Worm (Caenorhabditis elegans) whole organism, L2 larva: ENCODE results near the gene F41B4.1.

ENCODE experiments used
- C34F6.9 ChIP-seq: fragments of 150-350 bp; optimal IDR thresholded peaks from 2 replicates; lab custom pipeline; 2014; ENCODE audit warnings: missing biosample characterization, missing genetic modification characterization
- F13H6.1 ChIP-seq: sonication (generic microtip); optimal IDR thresholded peaks from 2 replicates; lab custom pipeline; 2016; ENCODE audit warnings: missing genetic modification characterization, missing compliant biosample characterization
- R02D3.7 ChIP-seq: fragments of 150-350 bp; optimal IDR thresholded peaks from 2 replicates; lab custom pipeline; 2014; ENCODE audit warnings: missing biosample characterization, missing genetic modification characterization
- ZK546.5 ChIP-seq: sonication (generic microtip); optimal IDR thresholded peaks from 2 replicates; lab custom pipeline; 2017; ENCODE audit warnings: missing biosample characterization, missing genetic modification characterization
- alr-1 ChIP-seq: fragments of 150-350 bp; optimal IDR thresholded peaks from 2 replicates; lab custom pipeline; 2014; ENCODE audit warnings: missing biosample characterization, missing genetic modification characterization
- ama-1 ChIP-seq: fragments of 150-350 bp; optimal IDR thresholded peaks from 2 replicates; lab custom pipeline; 2018; ENCODE audit warnings: inconsistent platforms
- blmp-1 ChIP-seq: sonication (generic microtip); optimal IDR thresholded peaks from 2 replicates; lab custom pipeline; 2017; ENCODE audit warnings: missing genetic modification characterization, mild to moderate bottlenecking, missing compliant biosample characterization, antibody characterized with exemption, moderate library complexity; ENCODE audit not compliant: insufficient read depth
- ceh-82 ChIP-seq: fragments of 150-350 bp; optimal IDR thresholded peaks from 2 replicates; lab custom pipeline; 2014; ENCODE audit warnings: missing biosample characterization, missing genetic modification characterization
- crh-2 ChIP-seq: sonication (generic microtip); optimal IDR thresholded peaks from 2 replicates; lab custom pipeline; 2017; ENCODE audit warnings: missing biosample characterization, missing genetic modification characterization
- dmd-4 ChIP-seq: sonication (generic microtip); optimal IDR thresholded peaks from 2 replicates; lab custom pipeline; 2017; ENCODE audit warnings: missing biosample characterization, missing genetic modification characterization
- egl-27 ChIP-seq: sonication (generic microtip); optimal IDR thresholded peaks from 3 replicates; lab custom pipeline; 2017; ENCODE audit warnings: missing biosample characterization, missing genetic modification reagents, missing genetic modification characterization
- elt-3 ChIP-seq: sonication (generic microtip); optimal IDR thresholded peaks from 2 replicates; lab custom pipeline; 2017; ENCODE audit warnings: missing biosample characterization, missing genetic modification characterization
- gmeb-1 ChIP-seq: fragments of 150-350 bp; optimal IDR thresholded peaks from 2 replicates; lab custom pipeline; 2014; ENCODE audit warnings: missing biosample characterization, missing genetic modification characterization
- lin-11 ChIP-seq: fragments of 150-350 bp; sonication (generic microtip); optimal IDR thresholded peaks from 2 replicates; lab custom pipeline; 2014; ENCODE audit warnings: missing biosample characterization, missing genetic modification characterization, inconsistent platforms, mixed read lengths
- lin-13 ChIP-seq: fragments of 150-350 bp; optimal IDR thresholded peaks from 2 replicates; lab custom pipeline; 2014; ENCODE audit warnings: missing biosample characterization, missing genetic modification reagents, missing genetic modification characterization
- lsy-2 ChIP-seq, 2 experiments: fragments of 150-350 bp in 1 of 2; sonication (generic microtip) in 1 of 2; optimal IDR thresholded peaks; 2 replicates each; lab custom pipeline; 2014 to 2017; ENCODE audit warnings: missing biosample characterization in 2 of 2, missing genetic modification characterization in 2 of 2
- mab-5 ChIP-seq: fragments of 150-350 bp; optimal IDR thresholded peaks from 2 replicates; lab custom pipeline; 2014; ENCODE audit warnings: missing biosample characterization, missing genetic modification characterization
- mbf-1 ChIP-seq: sonication (generic microtip); optimal IDR thresholded peaks from 2 replicates; lab custom pipeline; 2017; ENCODE audit warnings: missing biosample characterization, missing genetic modification characterization
- mdl-1 ChIP-seq, 2 experiments: fragments of 150-350 bp in 1 of 2; sonication (generic microtip) in 1 of 2; optimal IDR thresholded peaks; 2 replicates each; lab custom pipeline; 2017; ENCODE audit warnings: missing biosample characterization in 2 of 2, missing genetic modification characterization in 2 of 2
- nhr-10 ChIP-seq: sonication (generic microtip); optimal IDR thresholded peaks from 2 replicates; lab custom pipeline; 2017; ENCODE audit warnings: missing biosample characterization, missing genetic modification characterization
- nhr-11 ChIP-seq: fragments of 150-350 bp; optimal IDR thresholded peaks from 2 replicates; lab custom pipeline; 2014; ENCODE audit warnings: missing biosample characterization, missing genetic modification characterization
- nhr-12 ChIP-seq: fragments of 150-350 bp; optimal IDR thresholded peaks from 2 replicates; lab custom pipeline; 2014; ENCODE audit warnings: missing biosample characterization, missing genetic modification characterization
- nhr-129 ChIP-seq: fragments of 150-350 bp; optimal IDR thresholded peaks from 2 replicates; lab custom pipeline; 2014; ENCODE audit warnings: missing biosample characterization, missing genetic modification characterization
- nhr-21 ChIP-seq: fragments of 150-350 bp; optimal IDR thresholded peaks from 2 replicates; lab custom pipeline; 2014; ENCODE audit warnings: missing biosample characterization, missing genetic modification characterization
- nhr-23 ChIP-seq: fragments of 150-350 bp; optimal IDR thresholded peaks from 2 replicates; lab custom pipeline; 2014; ENCODE audit warnings: missing biosample characterization, missing genetic modification reagents, missing genetic modification characterization
- nhr-25 ChIP-seq: fragments of 150-350 bp; sonication (generic microtip); optimal IDR thresholded peaks from 3 replicates; lab custom pipeline; 2014; ENCODE audit warnings: missing biosample characterization, missing genetic modification characterization
- nhr-6 ChIP-seq: fragments of 150-350 bp; optimal IDR thresholded peaks from 2 replicates; lab custom pipeline; 2014; ENCODE audit warnings: missing biosample characterization, missing genetic modification characterization
- nhr-77 ChIP-seq: fragments of 150-350 bp; optimal IDR thresholded peaks from 2 replicates; lab custom pipeline; 2014; ENCODE audit warnings: missing biosample characterization, missing genetic modification characterization
- peb-1 ChIP-seq: fragments of 150-350 bp; optimal IDR thresholded peaks from 2 replicates; lab custom pipeline; 2014; ENCODE audit warnings: missing biosample characterization, missing genetic modification characterization
- sem-4 ChIP-seq: fragments of 150-350 bp; optimal IDR thresholded peaks from 2 replicates; lab custom pipeline; 2014; ENCODE audit warnings: missing biosample characterization, missing genetic modification reagents, missing genetic modification characterization
- skn-1 ChIP-seq: sonication (generic microtip); optimal IDR thresholded peaks from 2 replicates; lab custom pipeline; 2017; ENCODE audit warnings: missing biosample characterization, missing genetic modification characterization
- sma-3 ChIP-seq: sonication (generic microtip); optimal IDR thresholded peaks from 2 replicates; lab custom pipeline; 2016; ENCODE audit warnings: missing genetic modification reagents, missing genetic modification characterization, missing compliant biosample characterization
- sma-9 ChIP-seq, 2 experiments: fragments of 150-350 bp in 1 of 2; sonication (generic microtip) in 1 of 2; optimal IDR thresholded peaks; 2 replicates each; lab custom pipeline; 2014 to 2016; ENCODE audit warnings: missing genetic modification characterization in 2 of 2, mild to moderate bottlenecking in 1 of 2, missing biosample characterization in 1 of 2, missing compliant biosample characterization in 1 of 2, missing genetic modification reagents in 1 of 2, moderate library complexity in 1 of 2
- snpc-4 ChIP-seq: fragments of 150-350 bp; optimal IDR thresholded peaks from 2 replicates; lab custom pipeline; 2014; ENCODE audit warnings: missing biosample characterization, missing genetic modification characterization
- unc-39 ChIP-seq: fragments of 150-350 bp; optimal IDR thresholded peaks from 2 replicates; lab custom pipeline; 2014; ENCODE audit warnings: missing biosample characterization, missing genetic modification characterization
- unc-55 ChIP-seq: fragments of 150-350 bp; sonication (generic microtip); optimal IDR thresholded peaks from 3 replicates; lab custom pipeline; 2014; ENCODE audit warnings: missing biosample characterization, missing genetic modification reagents, missing genetic modification characterization
- unc-62 ChIP-seq: fragments of 150-350 bp; optimal IDR thresholded peaks from 2 replicates; lab custom pipeline; 2014; ENCODE audit warnings: missing biosample characterization, missing genetic modification reagents, missing genetic modification characterization
- zag-1 ChIP-seq: fragments of 150-350 bp; optimal IDR thresholded peaks from 2 replicates; lab custom pipeline; 2014; ENCODE audit warnings: missing biosample characterization, missing genetic modification characterization
- ztf-1 ChIP-seq: fragments of 200-800 bp; sonication (Bioruptor generic); conservative IDR thresholded peaks from 2 replicates; pipeline ENCODE4 v1.3.6; 2022; ENCODE audit warnings: missing genetic modification characterization, missing compliant biosample characterization
- ztf-11 ChIP-seq: sonication (generic microtip); optimal IDR thresholded peaks from 2 replicates; lab custom pipeline; 2017; ENCODE audit warnings: missing biosample characterization, missing genetic modification characterization
- ztf-4 ChIP-seq: fragments of 150-350 bp; optimal IDR thresholded peaks from 2 replicates; lab custom pipeline; 2014; ENCODE audit warnings: missing biosample characterization, missing genetic modification characterization

F41B4.1 gene

ce11 chrX:6825840-6826239 is at the start of gene F41B4.1:
F41B4.1 (minus strand) TSS chrX:6825862.
- TF ChIP-seq nhr-129 (tag; lab: Kevin White, UChicago), result peak; percentile 53
- no peak for TF ChIP-seq mdl-1 (tag; optimal IDR thresholded peaks at IDR 0.05; lab: Kevin White, UChicago)
- no peak for TF ChIP-seq nhr-12 (tag; lab: Kevin White, UChicago)
- TF ChIP-seq F13H6.1 (tag; lab: Kevin White, UChicago), result peak; percentile 70
- no peak for TF ChIP-seq lin-13
- TF ChIP-seq nhr-21 (tag; lab: Kevin White, UChicago), result no peak
- no peak for TF ChIP-seq dmd-4 (tag; lab: Kevin White, UChicago)
- no peak for TF ChIP-seq skn-1
- no peak for TF ChIP-seq sem-4 (tag; lab: Kevin White, UChicago)
- no peak for TF ChIP-seq nhr-11 (tag; lab: Kevin White, UChicago)
- TF ChIP-seq mab-5 (tag; lab: Kevin White, UChicago), result no peak
- no peak for TF ChIP-seq unc-39 (tag; lab: Kevin White, UChicago)
- peak; percentile 21 for TF ChIP-seq ztf-4 (tag; lab: Kevin White, UChicago)
- no peak for TF ChIP-seq R02D3.7 (tag; lab: Kevin White, UChicago)
- no peak for TF ChIP-seq gmeb-1
- TF ChIP-seq C34F6.9 (tag; lab: Kevin White, UChicago), result peak; percentile 33
- TF ChIP-seq sma-9 (GFP tag; optimal IDR thresholded peaks at IDR 0.05; lab: Kevin White, UChicago), result peak; percentile 59
- no peak for TF ChIP-seq sma-9 (tag; optimal IDR thresholded peaks at IDR 0.05; lab: Kevin White, UChicago)
- TF ChIP-seq alr-1 (tag; lab: Kevin White, UChicago), result no peak
- no peak for TF ChIP-seq nhr-25 (tag; lab: Kevin White, UChicago)
- TF ChIP-seq nhr-23 (tag; lab: Kevin White, UChicago), result no peak
- no peak for TF ChIP-seq lin-11 (tag; lab: Kevin White, UChicago)
- TF ChIP-seq nhr-6 (tag; lab: Kevin White, UChicago), result no peak
- TF ChIP-seq mbf-1 (tag; lab: Kevin White, UChicago), result no peak
- no peak for TF ChIP-seq snpc-4
- no peak for TF ChIP-seq ztf-11
- TF ChIP-seq sma-3 (GFP tag; lab: Kevin White, UChicago), result no peak
- TF ChIP-seq ceh-82 (tag; lab: Kevin White, UChicago), result no peak
- TF ChIP-seq ama-1 (lab: Kevin White, UChicago), result no peak
- TF ChIP-seq ztf-1, result no peak
- no peak for TF ChIP-seq nhr-77
- TF ChIP-seq blmp-1 (tag; lab: Kevin White, UChicago), result no peak
- peak in 1 of 2 experiments; percentile 57 for TF ChIP-seq lsy-2 (tag; optimal IDR thresholded peaks at IDR 0.05; lab: Kevin White, UChicago)
- TF ChIP-seq peb-1, result no peak
- no peak for TF ChIP-seq egl-27 (tag; lab: Kevin White, UChicago)

DNA sequence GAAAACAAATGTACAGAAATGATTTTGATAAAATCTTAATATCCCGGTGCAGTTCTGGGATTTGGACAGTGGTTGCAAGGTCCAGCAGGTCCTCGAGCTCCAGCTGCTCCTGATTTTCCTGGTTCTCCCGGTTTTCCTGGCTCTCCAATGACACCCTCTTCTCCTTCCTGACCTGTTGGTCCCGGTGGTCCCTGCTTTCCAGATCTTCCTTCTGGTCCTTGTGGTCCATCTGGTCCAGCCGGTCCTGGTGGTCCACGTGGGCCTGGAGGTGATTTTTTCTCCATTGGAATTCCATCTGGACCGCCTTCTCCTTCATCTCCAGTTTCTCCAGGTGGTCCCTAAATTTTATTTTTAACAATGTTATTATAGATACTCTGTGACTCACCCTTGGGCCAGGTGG is 49.6 kb upstream of the F41B4.1 start:
- no peak for TF ChIP-seq peb-1
- TF ChIP-seq skn-1, result no peak
- no peak for TF ChIP-seq ZK546.5 (tag; lab: Kevin White, UChicago)
- no peak for TF ChIP-seq mbf-1 (tag; lab: Kevin White, UChicago)
- no peak for TF ChIP-seq lin-11 (tag; lab: Kevin White, UChicago)
- no peak for TF ChIP-seq nhr-6 (tag; lab: Kevin White, UChicago)
- no peak for TF ChIP-seq nhr-11 (tag; lab: Kevin White, UChicago)
- no peak for TF ChIP-seq elt-3 (tag; lab: Kevin White, UChicago)
- TF ChIP-seq ztf-11, result no peak
- no peak for TF ChIP-seq crh-2 (tag; lab: Kevin White, UChicago)
- no peak for TF ChIP-seq ama-1 (lab: Kevin White, UChicago)
- no peak for TF ChIP-seq F13H6.1 (tag; lab: Kevin White, UChicago)
- TF ChIP-seq zag-1 (tag; lab: Kevin White, UChicago), result no peak
- no peak for TF ChIP-seq snpc-4
- no peak for TF ChIP-seq nhr-10

DNA sequence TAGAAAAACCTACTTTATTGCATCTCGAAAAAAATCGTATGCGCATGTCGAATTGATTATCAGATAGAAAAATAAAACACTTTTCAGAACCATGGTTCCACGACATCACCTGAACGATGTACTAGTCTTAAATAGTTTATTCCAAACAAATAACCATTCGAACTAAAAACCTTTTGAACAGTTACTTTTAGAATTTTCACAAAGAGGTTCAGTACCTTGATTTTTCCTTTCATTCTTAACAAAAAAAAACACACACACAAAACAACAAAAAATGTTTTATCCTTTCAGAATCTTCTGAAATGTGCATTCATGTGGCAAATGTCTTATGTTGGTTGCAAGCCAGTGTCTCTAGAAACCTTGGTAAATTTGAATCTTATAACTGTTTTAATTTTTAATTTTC is 49.1 kb upstream of the F41B4.1 start, which contains the start of gene F41C6.4:
Gene F41C6.4, minus strand, starts transcription at position 101 of the 400 bp plus-strand sequence.
- TF ChIP-seq C34F6.9 (tag; lab: Kevin White, UChicago) (no peak), nhr-77 (no peak), mab-5 (tag; lab: Kevin White, UChicago) (no peak), zag-1 (tag; lab: Kevin White, UChicago) (no peak), ztf-4 (tag; lab: Kevin White, UChicago) (no peak), unc-62 (GFP tag; lab: Kevin White, UChicago) (no peak), egl-27 (tag; lab: Kevin White, UChicago) (no peak), blmp-1 (tag; lab: Kevin White, UChicago) (no peak), unc-55 (GFP tag; lab: Kevin White, UChicago) (no peak), sem-4 (tag; lab: Kevin White, UChicago) (no peak), lin-13 (no peak), nhr-23 (tag; lab: Kevin White, UChicago) (no peak), sma-3 (GFP tag; lab: Kevin White, UChicago) (no peak), nhr-12 (tag; lab: Kevin White, UChicago) (no peak)
- TF ChIP-seq, all 48 proteins: peak for 0
